Worm (Caenorhabditis elegans) whole organism, late embryonic: ENCODE data around the gene srw-98.

Experiments used
- C38D4.7 ChIP-seq: fragments of 200-800 bp; sonication (Bioruptor generic); optimal IDR thresholded peaks from 2 replicates; lab custom pipeline; 2018; ENCODE audit warnings: mild to moderate bottlenecking, missing genetic modification characterization, moderate library complexity, missing compliant biosample characterization
- F13H6.1 ChIP-seq: sonication (generic microtip); optimal IDR thresholded peaks from 2 replicates; lab custom pipeline; 2016; ENCODE audit warnings: missing genetic modification characterization, missing compliant biosample characterization
- K09A11.1 ChIP-seq: sonication (generic microtip); optimal IDR thresholded peaks from 2 replicates; lab custom pipeline; 2017; ENCODE audit warnings: antibody characterized with exemption, mild to moderate bottlenecking, missing genetic modification characterization, missing compliant biosample characterization; ENCODE audit not compliant: insufficient read depth
- ahr-1 ChIP-seq: sonication (generic microtip); optimal IDR thresholded peaks from 2 replicates; lab custom pipeline; 2016; ENCODE audit warnings: missing genetic modification characterization, missing compliant biosample characterization
- ama-1 ChIP-seq: fragments of 150-350 bp; optimal IDR thresholded peaks from 2 replicates; lab custom pipeline; 2014
- ceh-14 ChIP-seq: sonication (generic microtip); optimal IDR thresholded peaks from 2 replicates; lab custom pipeline; 2016; ENCODE audit warnings: missing genotype, missing genetic modification characterization, missing compliant biosample characterization
- ceh-2 ChIP-seq: sonication (generic microtip); optimal IDR thresholded peaks from 2 replicates; lab custom pipeline; 2016; ENCODE audit warnings: missing genotype, missing genetic modification characterization, missing compliant biosample characterization
- ceh-22 ChIP-seq: sonication (generic microtip); optimal IDR thresholded peaks from 2 replicates; lab custom pipeline; 2017; ENCODE audit warnings: missing biosample characterization, missing genetic modification characterization
- ceh-30 ChIP-seq: fragments of 150-350 bp; optimal IDR thresholded peaks from 2 replicates; lab custom pipeline; 2014; ENCODE audit warnings: missing biosample characterization, missing genetic modification characterization
- ceh-31 ChIP-seq: sonication (generic microtip); optimal IDR thresholded peaks from 2 replicates; lab custom pipeline; 2016; ENCODE audit warnings: missing genetic modification characterization, missing compliant biosample characterization
- ceh-34 ChIP-seq: sonication (generic microtip); optimal IDR thresholded peaks from 2 replicates; lab custom pipeline; 2016; ENCODE audit warnings: mild to moderate bottlenecking, missing genetic modification characterization, missing compliant biosample characterization
- ceh-9 ChIP-seq: sonication (generic microtip); optimal IDR thresholded peaks from 2 replicates; lab custom pipeline; 2016; ENCODE audit warnings: mild to moderate bottlenecking, missing genetic modification characterization, inconsistent platforms, missing compliant biosample characterization
- che-1 ChIP-seq: sonication (generic microtip); optimal IDR thresholded peaks from 2 replicates; lab custom pipeline; 2016; ENCODE audit warnings: mild to moderate bottlenecking, missing genetic modification characterization, missing compliant biosample characterization
- dve-1 ChIP-seq: sonication (generic microtip); optimal IDR thresholded peaks from 2 replicates; lab custom pipeline; 2017; ENCODE audit warnings: antibody characterized with exemption, mild to moderate bottlenecking, missing genetic modification characterization, missing compliant biosample characterization
- elt-2 ChIP-seq: sonication (generic microtip); optimal IDR thresholded peaks from 2 replicates; lab custom pipeline; 2016; ENCODE audit warnings: missing genetic modification reagents, missing genetic modification characterization, missing compliant biosample characterization
- elt-4 ChIP-seq: sonication (generic microtip); optimal IDR thresholded peaks from 2 replicates; lab custom pipeline; 2016; ENCODE audit warnings: missing genetic modification characterization, missing compliant biosample characterization
- fkh-10 ChIP-seq: fragments of 150-350 bp; optimal IDR thresholded peaks from 2 replicates; lab custom pipeline; 2014; ENCODE audit warnings: missing biosample characterization, missing genetic modification reagents, missing genetic modification characterization
- fkh-6 ChIP-seq: sonication (generic microtip); optimal IDR thresholded peaks from 2 replicates; lab custom pipeline; 2016; ENCODE audit warnings: missing genetic modification characterization, missing compliant biosample characterization
- gmeb-2 ChIP-seq: sonication (generic microtip); optimal IDR thresholded peaks from 2 replicates; lab custom pipeline; 2016; ENCODE audit warnings: missing genetic modification characterization, inconsistent platforms, missing compliant biosample characterization
- hlh-30 ChIP-seq: sonication (generic microtip); optimal IDR thresholded peaks from 2 replicates; lab custom pipeline; 2017; ENCODE audit warnings: antibody characterized with exemption, missing genetic modification characterization, missing compliant biosample characterization; ENCODE audit not compliant: insufficient read depth
- hlh-6 ChIP-seq: sonication (generic microtip); optimal IDR thresholded peaks from 2 replicates; lab custom pipeline; 2016; ENCODE audit warnings: missing genotype, missing genetic modification characterization, missing compliant biosample characterization
- lim-6 ChIP-seq: sonication (generic microtip); optimal IDR thresholded peaks from 2 replicates; lab custom pipeline; 2016; ENCODE audit warnings: missing genetic modification characterization, missing compliant biosample characterization
- mec-3 ChIP-seq: sonication (generic microtip); optimal IDR thresholded peaks from 2 replicates; lab custom pipeline; 2016; ENCODE audit warnings: borderline replicate concordance, missing genetic modification characterization, missing compliant biosample characterization
- nfya-1 ChIP-seq: sonication (generic microtip); optimal IDR thresholded peaks from 2 replicates; lab custom pipeline; 2017; ENCODE audit warnings: missing genetic modification characterization, mild to moderate bottlenecking, missing compliant biosample characterization, antibody characterized with exemption, moderate library complexity
- nhr-232 ChIP-seq: sonication (generic microtip); optimal IDR thresholded peaks from 2 replicates; lab custom pipeline; 2016; ENCODE audit warnings: missing genetic modification characterization, missing compliant biosample characterization
- npax-4 ChIP-seq: sonication (generic microtip); optimal IDR thresholded peaks from 2 replicates; lab custom pipeline; 2016; ENCODE audit warnings: missing genetic modification characterization, missing compliant biosample characterization
- odd-2 ChIP-seq: sonication (generic microtip); optimal IDR thresholded peaks from 2 replicates; lab custom pipeline; 2017; ENCODE audit warnings: antibody characterized with exemption, mild to moderate bottlenecking, missing genetic modification characterization, missing compliant biosample characterization
- pag-3 ChIP-seq: sonication (generic microtip); optimal IDR thresholded peaks from 2 replicates; lab custom pipeline; 2016; ENCODE audit warnings: missing compliant biosample characterization, missing genetic modification characterization, borderline replicate concordance
- pax-1 ChIP-seq: fragments of 150-350 bp; optimal IDR thresholded peaks from 2 replicates; lab custom pipeline; 2014; ENCODE audit warnings: missing biosample characterization, missing genetic modification characterization
- pha-4 ChIP-seq: fragments of 150-350 bp; optimal IDR thresholded peaks from 2 replicates; lab custom pipeline; 2018; ENCODE audit warnings: missing biosample characterization, missing genetic modification reagents, missing genetic modification characterization
- pqm-1 ChIP-seq: sonication (generic microtip); optimal IDR thresholded peaks from 2 replicates; lab custom pipeline; 2016; ENCODE audit warnings: missing genetic modification characterization, missing compliant biosample characterization
- ref-2 ChIP-seq: sonication (generic microtip); optimal IDR thresholded peaks from 2 replicates; lab custom pipeline; 2016; ENCODE audit warnings: missing genetic modification characterization, missing compliant biosample characterization
- rnt-1 ChIP-seq: sonication (generic microtip); optimal IDR thresholded peaks from 2 replicates; lab custom pipeline; 2016; ENCODE audit warnings: missing genetic modification characterization, missing compliant biosample characterization
- sdc-2 ChIP-seq: sonication (generic microtip); optimal IDR thresholded peaks from 2 replicates; lab custom pipeline; 2016; ENCODE audit warnings: missing genotype, missing genetic modification characterization, missing compliant biosample characterization
- sox-4 ChIP-seq: sonication (generic microtip); optimal IDR thresholded peaks from 2 replicates; lab custom pipeline; 2017; ENCODE audit warnings: mild to moderate bottlenecking, missing genetic modification characterization, inconsistent platforms, missing compliant biosample characterization
- tbx-2 ChIP-seq: sonication (generic microtip); optimal IDR thresholded peaks from 2 replicates; lab custom pipeline; 2016; ENCODE audit warnings: missing genetic modification characterization, missing compliant biosample characterization
- tbx-7 ChIP-seq: sonication (generic microtip); optimal IDR thresholded peaks from 2 replicates; lab custom pipeline; 2016; ENCODE audit warnings: missing genotype, missing genetic modification characterization, missing compliant biosample characterization
- ttx-3 ChIP-seq: sonication (generic microtip); optimal IDR thresholded peaks from 2 replicates; lab custom pipeline; 2016; ENCODE audit warnings: missing genetic modification reagents, missing genetic modification characterization, missing compliant biosample characterization
- unc-55 ChIP-seq: sonication (generic microtip); optimal IDR thresholded peaks from 2 replicates; lab custom pipeline; 2017; ENCODE audit warnings: missing biosample characterization, missing genetic modification reagents, missing genetic modification characterization
- zip-5 ChIP-seq: sonication (generic microtip); optimal IDR thresholded peaks from 2 replicates; lab custom pipeline; 2016; ENCODE audit warnings: missing genetic modification characterization, missing compliant biosample characterization

The srw-98 gene

DNA sequence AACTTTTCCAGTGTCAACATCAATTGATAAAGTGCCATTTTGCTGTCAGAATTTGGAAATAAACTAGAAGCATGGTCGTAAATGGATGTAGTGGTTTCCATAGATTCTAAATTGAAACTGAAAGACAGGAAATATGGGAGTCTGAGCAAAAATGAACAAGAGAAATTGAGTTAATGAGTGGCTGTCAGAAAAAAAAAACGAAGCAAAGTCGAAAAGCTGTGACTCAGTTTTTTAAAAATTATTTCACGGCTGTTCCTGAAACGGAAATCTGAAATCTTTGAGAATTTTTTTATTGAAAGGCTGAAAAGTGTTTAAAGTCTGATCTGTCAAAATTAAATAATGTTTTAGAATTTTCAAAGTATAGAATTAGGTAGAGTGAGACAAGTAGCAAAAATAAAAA, at the start of gene srw-98:
Gene srw-98, minus strand, starts transcription at position 101 of the 400 bp plus-strand sequence.
- no peak for TF ChIP-seq sdc-2 (tag; lab: Kevin White, UChicago)
- no peak for TF ChIP-seq fkh-10 (GFP tag; lab: Kevin White, UChicago)
- TF ChIP-seq dve-1: no peak
- no peak for TF ChIP-seq gmeb-2 (tag; lab: Kevin White, UChicago)
- no peak for TF ChIP-seq K09A11.1
- no peak for TF ChIP-seq ceh-30
- no peak for TF ChIP-seq zip-5 (tag; lab: Kevin White, UChicago)
- TF ChIP-seq hlh-30: no peak
- no peak for TF ChIP-seq ceh-31 (tag; lab: Kevin White, UChicago)
- no peak for TF ChIP-seq npax-4
- TF ChIP-seq C38D4.7: no peak
- TF ChIP-seq lim-6 (tag; lab: Kevin White, UChicago): no peak
- TF ChIP-seq che-1 (tag; lab: Kevin White, UChicago): no peak
- TF ChIP-seq, all 69 proteins: peak for 0

- TF ChIP-seq ama-1 (lab: Kevin White, UChicago) (no peak), gmeb-2 (tag; lab: Kevin White, UChicago) (no peak), elt-2 (tag; lab: Kevin White, UChicago) (no peak), F13H6.1 (tag; lab: Kevin White, UChicago) (no peak), dve-1 (no peak), ceh-14 (tag; lab: Kevin White, UChicago) (no peak), sox-4 (tag; lab: Kevin White, UChicago) (no peak), pag-3 (tag; lab: Kevin White, UChicago) (no peak), rnt-1 (tag; lab: Kevin White, UChicago) (no peak), ceh-9 (tag; lab: Kevin White, UChicago) (no peak), ceh-22 (tag; lab: Kevin White, UChicago) (no peak), elt-4 (tag; lab: Kevin White, UChicago) (no peak)
Measured at ce11 chrV:1725353-1725752, 47.2 kb upstream of the srw-98 start, which contains the start of gene sri-27. Gene sri-27 (plus strand): TSS chrV:1725653.

- no peak for TF ChIP-seq ceh-2
- TF ChIP-seq pqm-1 (tag; lab: Kevin White, UChicago): no peak
- TF ChIP-seq hlh-6 (tag; lab: Kevin White, UChicago): no peak
Measured at ce11 chrV:1721966-1722365, 43.8 kb upstream of the srw-98 start, which contains the start of gene srw-101. Gene srw-101 (plus strand): TSS chrV:1722266.

DNA sequence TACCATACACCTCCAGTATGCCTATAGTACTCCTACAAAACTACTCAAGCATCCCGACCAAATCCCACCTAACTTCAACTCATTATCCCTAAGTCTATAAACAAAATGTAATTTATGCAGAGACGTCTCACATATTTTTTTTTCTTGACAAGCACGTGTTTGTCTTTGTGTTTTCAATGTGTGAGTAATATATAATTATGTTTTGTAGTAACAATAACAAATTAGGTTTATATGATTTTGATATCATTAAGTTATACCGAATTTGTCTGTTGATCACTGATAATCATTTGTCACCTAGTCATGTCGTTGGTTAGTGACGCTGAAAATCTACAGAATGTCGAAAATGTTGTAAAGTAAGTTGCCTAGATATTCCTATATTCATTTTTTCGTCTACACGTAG, 41.8 kb upstream of the srw-98 start, which contains the start of gene srw-102:
Gene srw-102, plus strand, starts transcription at position 301 of the 400 bp plus-strand sequence.
- no peak for TF ChIP-seq fkh-6 (tag; lab: Kevin White, UChicago)

- TF ChIP-seq ceh-2: no peak
- no peak for TF ChIP-seq pax-1 (tag; lab: Kevin White, UChicago)
- no peak for TF ChIP-seq ceh-31 (tag; lab: Kevin White, UChicago)
- TF ChIP-seq sdc-2 (tag; lab: Kevin White, UChicago): no peak
- TF ChIP-seq ceh-9 (tag; lab: Kevin White, UChicago): no peak
- TF ChIP-seq ceh-34 (tag; lab: Kevin White, UChicago): no peak
Measured at ce11 chrV:1718232-1718631, 40.1 kb upstream of the srw-98 start.

ce11 chrV:1716892-1717291, 38.8 kb upstream of the srw-98 start, which contains the start of gene srw-103:
Gene srw-103 (plus strand): TSS chrV:1717192.
- TF ChIP-seq nhr-232 (no peak), ceh-34 (tag; lab: Kevin White, UChicago) (no peak), pqm-1 (tag; lab: Kevin White, UChicago) (no peak), elt-2 (tag; lab: Kevin White, UChicago) (no peak), che-1 (tag; lab: Kevin White, UChicago) (no peak), rnt-1 (tag; lab: Kevin White, UChicago) (no peak), lim-6 (tag; lab: Kevin White, UChicago) (no peak), ahr-1 (no peak), tbx-7 (no peak), nfya-1 (tag; lab: Kevin White, UChicago) (no peak), ref-2 (tag; lab: Kevin White, UChicago) (no peak), pha-4 (tag; lab: Kevin White, UChicago) (no peak), unc-55 (GFP tag; lab: Kevin White, UChicago) (no peak), ttx-3 (tag; lab: Kevin White, UChicago) (no peak), odd-2 (tag; lab: Kevin White, UChicago) (no peak), tbx-2 (tag; lab: Kevin White, UChicago) (no peak), mec-3 (tag; lab: Kevin White, UChicago) (no peak)
